Worm (Caenorhabditis elegans) whole organism, L2 larva: ENCODE results near the gene mrpl-42.

Experiments
- R02D3.7 ChIP-seq: fragments of 150-350 bp; optimal IDR thresholded peaks from 2 replicates; lab custom pipeline; 2014; ENCODE audit warnings: missing biosample characterization, missing genetic modification characterization
- ZK546.5 ChIP-seq: sonication (generic microtip); optimal IDR thresholded peaks from 2 replicates; lab custom pipeline; 2017; ENCODE audit warnings: missing biosample characterization, missing genetic modification characterization
- ceh-82 ChIP-seq: fragments of 150-350 bp; optimal IDR thresholded peaks from 2 replicates; lab custom pipeline; 2014; ENCODE audit warnings: missing biosample characterization, missing genetic modification characterization
- egl-27 ChIP-seq: sonication (generic microtip); optimal IDR thresholded peaks from 3 replicates; lab custom pipeline; 2017; ENCODE audit warnings: missing biosample characterization, missing genetic modification reagents, missing genetic modification characterization
- elt-3 ChIP-seq: sonication (generic microtip); optimal IDR thresholded peaks from 2 replicates; lab custom pipeline; 2017; ENCODE audit warnings: missing biosample characterization, missing genetic modification characterization
- lsy-2 ChIP-seq, 2 experiments: fragments of 150-350 bp in 1 of 2; sonication (generic microtip) in 1 of 2; optimal IDR thresholded peaks; 2 replicates each; lab custom pipeline; 2014 to 2017; ENCODE audit warnings: missing biosample characterization in 2 of 2, missing genetic modification characterization in 2 of 2
- nhr-237 ChIP-seq: fragments of 150-350 bp; optimal IDR thresholded peaks from 2 replicates; lab custom pipeline; 2014; ENCODE audit warnings: missing biosample characterization, missing genetic modification characterization
- unc-39 ChIP-seq: fragments of 150-350 bp; optimal IDR thresholded peaks from 2 replicates; lab custom pipeline; 2014; ENCODE audit warnings: missing biosample characterization, missing genetic modification characterization
- unc-55 ChIP-seq: fragments of 150-350 bp; sonication (generic microtip); optimal IDR thresholded peaks from 3 replicates; lab custom pipeline; 2014; ENCODE audit warnings: missing biosample characterization, missing genetic modification reagents, missing genetic modification characterization

- TF ChIP-seq ceh-82 (tag; lab: Kevin White, UChicago) (no peak), egl-27 (tag; lab: Kevin White, UChicago) (no peak), lsy-2 (tag; optimal IDR thresholded peaks at IDR 0.05; lab: Kevin White, UChicago) (no peak), ZK546.5 (tag; lab: Kevin White, UChicago) (no peak), R02D3.7 (tag; lab: Kevin White, UChicago) (no peak), nhr-237 (tag; lab: Kevin White, UChicago) (no peak), elt-3 (tag; lab: Kevin White, UChicago) (no peak), unc-55 (GFP tag; lab: Kevin White, UChicago) (no peak), unc-39 (tag; lab: Kevin White, UChicago) (no peak)
Measured at ce11 chrIV:9045252-9045651, 49.0 kb downstream of the mrpl-42 start, which contains the start of gene Y73F4A.1.
